Worm (Caenorhabditis elegans): Measurements from ENCODE around the gene F40G12.5.
"Not testable (repeated sequence)": the region's sequence is repeated elsewhere in the genome, so short reads cannot be mapped to it uniquely, and the experiment has no call there.

F40G12.5 gene

ce11 chrV:14314236-14314635 lies 43.6 kb upstream of the F40G12.5 start, which contains the start of gene F47B8.1:
TSS of gene F47B8.1 (minus strand) at chrV:14314336.
- TF ChIP-seq mep-1 (tag; optimal IDR thresholded peaks at IDR 0.05) (no peak), unc-120 (tag; optimal IDR thresholded peaks at IDR 0.05; ENCODE audit: poor library complexity, severe bottlenecking) (no peak), hlh-1 (tag; optimal IDR thresholded peaks at IDR 0.05) (no peak), snpc-4 (tag; optimal IDR thresholded peaks at IDR 0.05) (no peak), flh-1 (GFP tag; optimal IDR thresholded peaks at IDR 0.05) (no peak), mls-2 (tag; optimal IDR thresholded peaks at IDR 0.05) (no peak), nhr-76 (tag; optimal IDR thresholded peaks at IDR 0.05) (no peak), tbx-8 (GFP tag; optimal IDR thresholded peaks at IDR 0.05) (no peak), ceh-83 (GFP tag; optimal IDR thresholded peaks at IDR 0.05) (no peak), M03D4.4 (tag; optimal IDR thresholded peaks at IDR 0.05) (no peak), sem-2 (GFP tag; optimal IDR thresholded peaks at IDR 0.05) (no peak), pha-4 (tag; optimal IDR thresholded peaks at IDR 0.05) (no peak)

DNA sequence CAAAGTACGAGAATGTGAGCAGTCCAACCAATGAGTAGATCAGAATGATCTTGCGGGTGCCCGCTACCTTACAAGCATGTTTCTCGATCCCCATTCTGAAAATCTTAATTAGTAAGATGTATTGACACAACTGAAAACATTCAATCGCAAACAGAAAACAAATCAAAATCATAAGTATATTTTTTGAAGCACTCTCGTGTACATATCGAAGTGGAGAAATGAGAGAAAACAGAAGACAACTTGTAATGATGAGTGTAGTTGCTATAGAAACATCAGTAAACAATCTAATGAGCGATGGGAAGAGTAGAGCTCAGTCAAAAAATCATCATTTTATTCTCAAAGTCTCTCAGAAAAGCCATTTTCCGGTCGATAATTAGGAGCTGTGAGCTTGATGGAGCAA lies 42.1 kb upstream of the F40G12.5 start, which contains the start of gene F14D7.8:
Gene F14D7.8 (minus strand): TSS at position 101 of the 400 bp plus-strand sequence.
- no peak for TF ChIP-seq cnd-1 (tag; optimal IDR thresholded peaks at IDR 0.05)
- TF ChIP-seq sptf-1 (tag; optimal IDR thresholded peaks at IDR 0.05): no peak
- no peak for TF ChIP-seq nhr-12 (tag; optimal IDR thresholded peaks at IDR 0.05)
- TF ChIP-seq blmp-1 (tag; optimal IDR thresholded peaks at IDR 0.05): no peak
- TF ChIP-seq lsy-2 (tag; optimal IDR thresholded peaks at IDR 0.05): no peak
- TF ChIP-seq nhr-237 (tag; optimal IDR thresholded peaks at IDR 0.05): no peak
- no peak for TF ChIP-seq hlh-1 (tag; optimal IDR thresholded peaks at IDR 0.05)
- TF ChIP-seq ztf-11 (tag; optimal IDR thresholded peaks at IDR 0.05): no peak
- TF ChIP-seq elt-1 (tag; optimal IDR thresholded peaks at IDR 0.05; ENCODE audit: borderline replicate concordance, insufficient read depth): no peak
- no peak for TF ChIP-seq tbx-8 (GFP tag; optimal IDR thresholded peaks at IDR 0.05)
- TF ChIP-seq flh-1 (GFP tag; optimal IDR thresholded peaks at IDR 0.05): no peak
- TF ChIP-seq ceh-83 (GFP tag; optimal IDR thresholded peaks at IDR 0.05): no peak
- TF ChIP-seq lin-32 (GFP tag; optimal IDR thresholded peaks at IDR 0.05): no peak
- TF ChIP-seq nhr-28 (tag; optimal IDR thresholded peaks at IDR 0.05): no peak
- no peak for TF ChIP-seq drap-1 (GFP tag; optimal IDR thresholded peaks at IDR 0.05)
- TF ChIP-seq mab-5 (tag; optimal IDR thresholded peaks at IDR 0.05): no peak
- no peak for TF ChIP-seq nhr-2 (tag; optimal IDR thresholded peaks at IDR 0.05)
- TF ChIP-seq snpc-4 (tag; optimal IDR thresholded peaks at IDR 0.05): no peak

ce11 chrV:14311115-14311514 lies 40.5 kb upstream of the F40G12.5 start, which contains the start of gene ddn-3:
TSS of gene ddn-3 (minus strand) at chrV:14311215.
- no peak for TF ChIP-seq zip-8 (tag; optimal IDR thresholded peaks at IDR 0.05)
- no peak for TF ChIP-seq drap-1 (GFP tag; optimal IDR thresholded peaks at IDR 0.05)
- no peak for TF ChIP-seq ceh-43 (GFP tag; optimal IDR thresholded peaks at IDR 0.05)
- TF ChIP-seq bed-3 (GFP tag; optimal IDR thresholded peaks at IDR 0.05): no peak
- no peak for TF ChIP-seq pha-4 (tag; optimal IDR thresholded peaks at IDR 0.05)
- TF ChIP-seq ceh-39 (tag; optimal IDR thresholded peaks at IDR 0.05): no peak
- TF ChIP-seq ztf-11 (tag; optimal IDR thresholded peaks at IDR 0.05): no peak
- TF ChIP-seq elt-1 (tag; optimal IDR thresholded peaks at IDR 0.05; ENCODE audit: borderline replicate concordance, insufficient read depth): no peak
- no peak for TF ChIP-seq nhr-76 (tag; optimal IDR thresholded peaks at IDR 0.05)
- TF ChIP-seq blmp-1 (tag; optimal IDR thresholded peaks at IDR 0.05): no peak
- no peak for TF ChIP-seq sptf-1 (tag; optimal IDR thresholded peaks at IDR 0.05)
- TF ChIP-seq snpc-4 (tag; optimal IDR thresholded peaks at IDR 0.05): no peak
- TF ChIP-seq tbx-8 (GFP tag; optimal IDR thresholded peaks at IDR 0.05): no peak
- no peak for TF ChIP-seq flh-1 (GFP tag; optimal IDR thresholded peaks at IDR 0.05)
- no peak for TF ChIP-seq M03D4.4 (tag; optimal IDR thresholded peaks at IDR 0.05)
- TF ChIP-seq nhr-12 (tag; optimal IDR thresholded peaks at IDR 0.05): no peak
- no peak for TF ChIP-seq nhr-237 (tag; optimal IDR thresholded peaks at IDR 0.05)

- TF ChIP-seq unc-120 (tag; optimal IDR thresholded peaks at IDR 0.05; ENCODE audit: poor library complexity, severe bottlenecking); mab-5 (tag; optimal IDR thresholded peaks at IDR 0.05); unc-39 (tag; optimal IDR thresholded peaks at IDR 0.05): not testable (repeated sequence)
Measured at ce11 chrV:14309632-14310031, 39.0 kb upstream of the F40G12.5 start, which contains the start of gene F14D7.14. TSS of gene F14D7.14 (plus strand) at chrV:14309932.

DNA sequence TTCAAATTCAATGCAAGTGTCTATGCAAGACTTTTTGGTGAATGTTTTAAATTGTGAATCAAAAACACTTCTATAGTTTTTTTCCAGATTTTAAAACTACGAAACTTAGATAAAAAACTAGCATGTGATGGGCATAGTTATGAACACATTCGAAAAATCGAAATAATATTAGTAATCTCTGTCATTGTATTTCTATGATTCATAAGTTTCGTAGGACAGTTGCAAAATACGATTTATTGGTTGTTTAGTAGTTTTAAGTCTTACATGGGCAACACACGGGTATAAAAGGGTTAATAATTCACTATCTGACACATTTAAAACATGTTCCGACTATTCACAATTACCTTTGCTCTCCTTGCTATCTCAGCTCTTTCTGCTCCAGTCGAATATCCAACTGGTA lies 37.5 kb upstream of the F40G12.5 start, which contains the start of gene spig-5:
Gene spig-5 (plus strand): TSS at position 301 of the 400 bp plus-strand sequence.
- not testable (repeated sequence) for TF ChIP-seq ces-1 (GFP tag; optimal IDR thresholded peaks at IDR 0.05); elt-1 (tag; optimal IDR thresholded peaks at IDR 0.05; ENCODE audit: borderline replicate concordance, insufficient read depth); zip-8 (tag; optimal IDR thresholded peaks at IDR 0.05)
